Worm (Caenorhabditis elegans) whole organism, L1 larva: ENCODE results near the gene B0546.5.
A peak's percentile ranks its signal among the peaks of the same experiment; 100 is the strongest.

ENCODE experiments used
- C04F5.9 ChIP-seq: sonication (generic microtip); optimal IDR thresholded peaks from 2 replicates; lab custom pipeline; 2016; ENCODE audit warnings: missing genetic modification characterization, missing compliant biosample characterization
- alr-1 ChIP-seq: fragments of 200-800 bp; sonication (Bioruptor generic); optimal IDR thresholded peaks from 2 replicates; lab custom pipeline; 2018; ENCODE audit warnings: borderline replicate concordance, mild to moderate bottlenecking, missing genetic modification characterization, missing compliant biosample characterization
- ama-1 ChIP-seq: fragments of 150-350 bp; optimal IDR thresholded peaks from 2 replicates; lab custom pipeline; 2014
- ceh-63 ChIP-seq: fragments of 200-800 bp; sonication (Bioruptor generic); optimal IDR thresholded peaks from 2 replicates; lab custom pipeline; 2018; ENCODE audit warnings: mild to moderate bottlenecking, missing genetic modification characterization, missing compliant biosample characterization
- ceh-8 ChIP-seq: fragments of 200-800 bp; sonication (Bioruptor generic); optimal IDR thresholded peaks from 2 replicates; lab custom pipeline; 2018; ENCODE audit warnings: mild to moderate bottlenecking, missing genetic modification characterization, moderate library complexity, missing compliant biosample characterization
- ceh-90 ChIP-seq: sonication (generic microtip); optimal IDR thresholded peaks from 2 replicates; lab custom pipeline; 2016; ENCODE audit warnings: missing genetic modification characterization, missing compliant biosample characterization
- efl-1 ChIP-seq, 4 experiments: fragments of 150-350 bp; optimal IDR thresholded peaks in 3 of 4; peaks in 1 of 4; 1 replicate in 1 of 4; 2 replicates in 3 of 4; lab custom pipeline; 2014; ENCODE audit warnings: missing biosample characterization in 2 of 4, missing genetic modification characterization in 2 of 4, missing genetic modification reagents in 2 of 4
- egl-13 ChIP-seq: sonication (generic microtip); optimal IDR thresholded peaks from 2 replicates; lab custom pipeline; 2016; ENCODE audit warnings: missing genotype, missing genetic modification reagents, missing genetic modification characterization, missing compliant biosample characterization
- elt-2 ChIP-seq: sonication (generic microtip); optimal IDR thresholded peaks from 2 replicates; lab custom pipeline; 2016; ENCODE audit warnings: missing genetic modification characterization, mild to moderate bottlenecking, inconsistent platforms, missing compliant biosample characterization, missing genetic modification reagents
- ets-5 ChIP-seq: fragments of 200-800 bp; sonication (Bioruptor generic); IDR thresholded peaks from 2 replicates; pipeline ENCODE4 v1.3.6; 2022; ENCODE audit warnings: missing genetic modification characterization, missing compliant biosample characterization
- fos-1 ChIP-seq: fragments of 150-350 bp; optimal IDR thresholded peaks from 2 replicates; lab custom pipeline; 2014; ENCODE audit warnings: missing biosample characterization, missing genetic modification characterization
- hpl-2 ChIP-seq: fragments of 150-350 bp; optimal IDR thresholded peaks from 2 replicates; lab custom pipeline; 2014; ENCODE audit warnings: missing biosample characterization, missing genetic modification reagents, missing genetic modification characterization
- irx-1 ChIP-seq: sonication (generic microtip); optimal IDR thresholded peaks from 2 replicates; lab custom pipeline; 2016; ENCODE audit warnings: missing genetic modification characterization, missing compliant biosample characterization
- isw-1 ChIP-seq: fragments of 200-800 bp; sonication (Bioruptor generic); IDR thresholded peaks from 2 replicates; pipeline ENCODE4 v1.3.6; 2022; ENCODE audit warnings: missing genetic modification characterization, missing compliant biosample characterization
- lin-14 ChIP-seq: fragments of 200-800 bp; sonication (Bioruptor generic); optimal IDR thresholded peaks from 2 replicates; lab custom pipeline; 2018; ENCODE audit warnings: mild to moderate bottlenecking, missing genetic modification characterization, moderate library complexity, missing compliant biosample characterization
- lin-35 ChIP-seq, 2 experiments: fragments of 150-350 bp; optimal IDR thresholded peaks; 2 replicates each; lab custom pipeline; 2014; ENCODE audit warnings: missing biosample characterization in 2 of 2, missing genetic modification characterization in 2 of 2, missing genetic modification reagents in 2 of 2
- lin-39 ChIP-seq: fragments of 150-350 bp; optimal IDR thresholded peaks from 2 replicates; lab custom pipeline; 2014; ENCODE audit warnings: missing biosample characterization, missing genetic modification reagents, missing genetic modification characterization
- lir-3 ChIP-seq: sonication (generic microtip); optimal IDR thresholded peaks from 2 replicates; lab custom pipeline; 2016; ENCODE audit warnings: mild to moderate bottlenecking, missing genetic modification characterization, moderate library complexity, missing compliant biosample characterization; ENCODE audit not compliant: poor library complexity
- lsy-2 ChIP-seq, 2 experiments: fragments of 150-350 bp; optimal IDR thresholded peaks; 2 replicates each; lab custom pipeline; 2014; ENCODE audit warnings: missing biosample characterization in 2 of 2, missing genetic modification characterization in 2 of 2
- mdl-1 ChIP-seq, 2 experiments: fragments of 150-350 bp; optimal IDR thresholded peaks; 2 replicates each; lab custom pipeline; 2014 to 2017; ENCODE audit warnings: missing biosample characterization in 2 of 2, missing genetic modification characterization in 2 of 2, inconsistent platforms in 1 of 2
- mef-2 ChIP-seq: fragments of 150-350 bp; optimal IDR thresholded peaks from 2 replicates; lab custom pipeline; 2014; ENCODE audit warnings: missing biosample characterization, missing genetic modification characterization
- nhr-11 ChIP-seq: fragments of 150-350 bp; optimal IDR thresholded peaks from 2 replicates; lab custom pipeline; 2014; ENCODE audit warnings: missing biosample characterization, missing genetic modification characterization
- nhr-12 ChIP-seq: sonication (generic microtip); optimal IDR thresholded peaks from 2 replicates; lab custom pipeline; 2017; ENCODE audit warnings: missing biosample characterization, missing genetic modification characterization
- nhr-47 ChIP-seq: sonication (generic microtip); optimal IDR thresholded peaks from 2 replicates; lab custom pipeline; 2016; ENCODE audit warnings: mild to moderate bottlenecking, missing genetic modification characterization, moderate library complexity, missing compliant biosample characterization
- nhr-71 ChIP-seq: sonication (generic microtip); optimal IDR thresholded peaks from 2 replicates; lab custom pipeline; 2016; ENCODE audit warnings: mild to moderate bottlenecking, missing genetic modification characterization, moderate library complexity, missing compliant biosample characterization
- nhr-76 ChIP-seq: sonication (generic microtip); optimal IDR thresholded peaks from 2 replicates; lab custom pipeline; 2017; ENCODE audit warnings: missing biosample characterization, missing genetic modification characterization
- nhr-85 ChIP-seq: sonication (generic microtip); peaks from one replicate; lab custom pipeline; 2016; ENCODE audit warnings: missing genetic modification characterization, inconsistent platforms, missing compliant biosample characterization
- nhr-90 ChIP-seq: sonication (generic microtip); optimal IDR thresholded peaks from 2 replicates; lab custom pipeline; 2016; ENCODE audit warnings: mild to moderate bottlenecking, missing genetic modification characterization, missing compliant biosample characterization; ENCODE audit not compliant: poor library complexity
- pax-3 ChIP-seq: fragments of 200-800 bp; sonication (Bioruptor generic); optimal IDR thresholded peaks from 2 replicates; lab custom pipeline; 2018; ENCODE audit warnings: mild to moderate bottlenecking, missing genetic modification characterization, moderate library complexity, missing compliant biosample characterization
- pqm-1 ChIP-seq: sonication (generic microtip); optimal IDR thresholded peaks from 3 replicates; lab custom pipeline; 2017; ENCODE audit warnings: missing biosample characterization, missing genetic modification characterization
- rnt-1 ChIP-seq: sonication (generic microtip); optimal IDR thresholded peaks from 2 replicates; lab custom pipeline; 2016; ENCODE audit warnings: mild to moderate bottlenecking, missing genetic modification characterization, moderate library complexity, missing compliant biosample characterization
- snu-23 ChIP-seq: sonication (generic microtip); optimal IDR thresholded peaks from 2 replicates; lab custom pipeline; 2016; ENCODE audit warnings: missing genetic modification characterization, missing compliant biosample characterization
- sptf-1 ChIP-seq: fragments of 150-350 bp; optimal IDR thresholded peaks from 2 replicates; lab custom pipeline; 2014; ENCODE audit warnings: missing biosample characterization, missing genetic modification characterization
- swsn-7 ChIP-seq: sonication (generic microtip); optimal IDR thresholded peaks from 2 replicates; lab custom pipeline; 2016; ENCODE audit warnings: missing genetic modification characterization, missing compliant biosample characterization
- ztf-11 ChIP-seq, 2 experiments: sonication (generic microtip); optimal IDR thresholded peaks; 2 replicates each; lab custom pipeline; 2016 to 2017; ENCODE audit warnings: missing genetic modification characterization in 2 of 2, missing biosample characterization in 1 of 2, missing compliant biosample characterization in 1 of 2

B0546.5 gene

ce11 chrIV:3384047-3384446 lies 5.9 kb downstream of the B0546.5 start, which contains the start of gene B0546.4:
Gene B0546.4, minus strand, starts transcription at chrIV:3384147.
- TF ChIP-seq lir-3 (tag; lab: Kevin White, UChicago): no peak
- TF ChIP-seq sptf-1 (tag; lab: Kevin White, UChicago): no peak
- TF ChIP-seq lin-39 (tag; lab: Kevin White, UChicago): no peak
- TF ChIP-seq lin-14 (GFP tag; lab: Kevin White, UChicago): no peak
- TF ChIP-seq nhr-90: no peak
- no peak for TF ChIP-seq snu-23 (GFP tag; lab: Kevin White, UChicago)
- no peak for TF ChIP-seq ets-5 (GFP tag; lab: Robert Waterston, UW)
- no peak for TF ChIP-seq nhr-76
- TF ChIP-seq nhr-12 (tag; lab: Kevin White, UChicago): no peak
- no peak for TF ChIP-seq rnt-1 (tag; lab: Kevin White, UChicago)
- no peak for TF ChIP-seq pax-3 (tag; lab: Kevin White, UChicago)
- TF ChIP-seq lsy-2 (tag; optimal IDR thresholded peaks at IDR 0.05; lab: Kevin White, UChicago): no peak
- TF ChIP-seq ceh-90 (tag; lab: Kevin White, UChicago): no peak
- TF ChIP-seq pqm-1 (tag; lab: Kevin White, UChicago): no peak
- TF ChIP-seq isw-1: no peak
- TF ChIP-seq ceh-63 (GFP tag; lab: Kevin White, UChicago): no peak
- no peak for TF ChIP-seq fos-1 (tag; lab: Kevin White, UChicago)
- TF ChIP-seq mef-2 (tag; lab: Kevin White, UChicago): no peak
- no peak for TF ChIP-seq lin-35 (GFP tag; optimal IDR thresholded peaks at IDR 0.05; lab: Kevin White, UChicago)

ce11 chrIV:3383203-3383602 lies 6.7 kb downstream of the B0546.5 start:
- no peak for TF ChIP-seq elt-2 (tag; lab: Kevin White, UChicago)
- TF ChIP-seq ceh-63 (GFP tag; lab: Kevin White, UChicago): no peak
- TF ChIP-seq egl-13: no peak
- peak; percentile 20 to 21 for TF ChIP-seq lsy-2 (tag; optimal IDR thresholded peaks at IDR 0.05; lab: Kevin White, UChicago)
- no peak for TF ChIP-seq nhr-76
- no peak for TF ChIP-seq C04F5.9 (tag; lab: Kevin White, UChicago)

- TF ChIP-seq swsn-7 (no peak), nhr-71 (tag; lab: Kevin White, UChicago) (peak; percentile 5), nhr-11 (no peak), ztf-11 (tag; optimal IDR thresholded peaks at IDR 0.05; lab: Kevin White, UChicago) (no peak), alr-1 (tag; lab: Kevin White, UChicago) (no peak), efl-1 (optimal IDR thresholded peaks at IDR 0.05; lab: Kevin White, UChicago) (no peak), efl-1 (GFP tag; optimal IDR thresholded peaks at IDR 0.05 in 1 of 2; lab: Kevin White, UChicago) (peak in 1 of 2 experiments; percentile 76), nhr-85 (tag; lab: Kevin White, UChicago) (peak; percentile 43), hpl-2 (GFP tag; lab: Kevin White, UChicago) (no peak), irx-1 (no peak), nhr-47 (peak; percentile 33), fos-1 (tag; lab: Kevin White, UChicago) (no peak), mdl-1 (tag; optimal IDR thresholded peaks at IDR 0.05; lab: Kevin White, UChicago) (no peak), ceh-8 (no peak), pax-3 (tag; lab: Kevin White, UChicago) (no peak), ama-1 (lab: Kevin White, UChicago) (no peak), elt-2 (tag; lab: Kevin White, UChicago) (peak; percentile 9)
- TF ChIP-seq, all 84 proteins: peak for 5
These were observed 7.5 kb downstream of the B0546.5 start, which contains the start of gene B0546.3 for ce11 chrIV:3382338-3382907. Gene B0546.3, minus strand, starts transcription at chrIV:3382841.
